Fruit fly (Drosophila melanogaster): ENCODE data around the gene CG14689.

Gene CG14689

dm6 chr3R:10667964-10668363, 43.1 kb downstream of the CG14689 start:
- TF ChIP-seq CG17801 (GFP tag; optimal IDR thresholded peaks at IDR 0.05; ENCODE audit: partially characterized antibody): no peak

- no peak for TF ChIP-seq CG17801 (GFP tag; optimal IDR thresholded peaks at IDR 0.05; ENCODE audit: partially characterized antibody)
These were observed 46.1 kb downstream of the CG14689 start for dm6 chr3R:10664942-10665341.

dm6 chr3R:10661098-10661497, 50.0 kb downstream of the CG14689 start:
- TF ChIP-seq CG17801 (GFP tag; optimal IDR thresholded peaks at IDR 0.05; ENCODE audit: partially characterized antibody): no peak
